Worm (Caenorhabditis elegans): ENCODE measurements around the gene cest-10.

DNA sequence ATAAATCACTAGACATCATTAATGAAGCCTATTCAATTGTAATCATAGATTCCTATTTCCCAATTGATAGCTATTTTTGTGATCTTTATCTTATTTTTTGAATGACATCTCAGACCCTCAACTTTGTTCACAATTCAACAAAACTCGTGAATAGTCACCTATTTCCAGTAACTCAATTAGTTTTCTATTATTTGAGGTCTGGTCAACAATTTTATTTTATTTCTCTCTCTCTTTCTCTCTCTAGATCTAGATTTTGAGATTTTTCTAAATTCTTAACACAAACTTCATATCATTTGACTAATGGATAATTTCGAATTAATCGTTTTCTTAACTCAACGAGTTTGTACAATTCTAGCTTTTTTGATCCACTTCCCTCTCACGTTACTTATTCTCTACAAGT is 6.9 kb upstream of the cest-10 start, which contains the start of gene str-1:
- no peak for TF ChIP-seq ets-7 (tag; optimal IDR thresholded peaks at IDR 0.05)
- TF ChIP-seq flt-1 (GFP tag; IDR thresholded peaks at IDR 0.05) = no peak
- TF ChIP-seq ama-1 (optimal IDR thresholded peaks at IDR 0.05) = no peak
- TF ChIP-seq hmg-4 (GFP tag; optimal IDR thresholded peaks at IDR 0.05) = no peak
- no peak for TF ChIP-seq hmbx-1 (tag; optimal IDR thresholded peaks at IDR 0.05)
- TF ChIP-seq hnd-1 (tag; optimal IDR thresholded peaks at IDR 0.05) = no peak
- TF ChIP-seq tbx-11 (GFP tag; IDR thresholded peaks at IDR 0.05) = no peak
